Fruit fly (Drosophila melanogaster) whole organism, prepupa: ENCODE measurements around the gene brat.

Experiments used
- Blimp-1 ChIP-seq: fragments of 200-800 bp; sonication (Bioruptor generic); optimal IDR thresholded peaks from 3 replicates; lab custom pipeline; 2017; ENCODE audit warnings: missing biosample characterization, missing genetic modification characterization, mild to moderate bottlenecking, moderate library complexity, missing genetic modification reagents
- CG10631 ChIP-seq: fragments of 200-800 bp; sonication (Bioruptor generic); optimal IDR thresholded peaks from 2 replicates; lab custom pipeline; 2016; ENCODE audit warnings: missing biosample characterization, missing genetic modification characterization
- CG10669 ChIP-seq: fragments of 200-800 bp; sonication (Bioruptor generic); optimal IDR thresholded peaks from 3 replicates; lab custom pipeline; 2018; ENCODE audit warnings: missing biosample characterization, mild to moderate bottlenecking, missing genetic modification characterization, moderate library complexity
- CG11902 ChIP-seq: fragments of 200-800 bp; sonication (Bioruptor generic); optimal IDR thresholded peaks from 3 replicates; lab custom pipeline; 2016; ENCODE audit warnings: missing biosample characterization, missing genetic modification characterization
- CG1621 ChIP-seq: fragments of 200-800 bp; sonication (Bioruptor generic); optimal IDR thresholded peaks from 3 replicates; lab custom pipeline; 2018; ENCODE audit warnings: missing biosample characterization, mild to moderate bottlenecking, missing genetic modification characterization
- CG3032 ChIP-seq: fragments of 200-800 bp; optimal IDR thresholded peaks from 2 replicates; lab custom pipeline; 2019; ENCODE audit warnings: missing biosample characterization, mild to moderate bottlenecking, missing genetic modification characterization, moderate library complexity
- CG31627 ChIP-seq: fragments of 200-800 bp; sonication (Bioruptor generic); optimal IDR thresholded peaks from 3 replicates; lab custom pipeline; 2016; ENCODE audit warnings: missing biosample characterization, missing genetic modification characterization
- CG34406 ChIP-seq: fragments of 200-800 bp; sonication (Bioruptor generic); optimal IDR thresholded peaks from 3 replicates; lab custom pipeline; 2016; ENCODE audit warnings: missing biosample characterization, missing genetic modification characterization
- CG3919 ChIP-seq: fragments of 200-800 bp; sonication (Bioruptor generic); optimal IDR thresholded peaks from 3 replicates; lab custom pipeline; 2016; ENCODE audit warnings: missing biosample characterization, missing genetic modification characterization
- CG4318 ChIP-seq: fragments of 200-800 bp; sonication (Bioruptor generic); optimal IDR thresholded peaks from 3 replicates; lab custom pipeline; 2017; ENCODE audit warnings: missing biosample characterization, mild to moderate bottlenecking, missing genetic modification characterization
- CG6276 ChIP-seq: fragments of 200-800 bp; sonication (Bioruptor generic); optimal IDR thresholded peaks from 2 replicates; lab custom pipeline; 2017; ENCODE audit warnings: missing biosample characterization, mild to moderate bottlenecking, missing genetic modification characterization
- CG6792 ChIP-seq: fragments of 200-800 bp; sonication (Bioruptor generic); optimal IDR thresholded peaks from 3 replicates; lab custom pipeline; 2016; ENCODE audit warnings: missing biosample characterization, missing genetic modification characterization
- CG6808 ChIP-seq: fragments of 200-800 bp; sonication (Bioruptor generic); optimal IDR thresholded peaks from 3 replicates; lab custom pipeline; 2017; ENCODE audit warnings: missing biosample characterization, missing genetic modification characterization, mild to moderate bottlenecking, moderate library complexity, missing genetic modification reagents
- CG6854 ChIP-seq: fragments of 200-800 bp; sonication (Bioruptor generic); optimal IDR thresholded peaks from 2 replicates; lab custom pipeline; 2017; ENCODE audit warnings: missing biosample characterization, mild to moderate bottlenecking, missing genetic modification characterization
- CG8119 ChIP-seq: fragments of 200-800 bp; sonication (Bioruptor generic); IDR thresholded peaks from 3 replicates; pipeline ENCODE4 v1.3.6; 2022; ENCODE audit warnings: missing biosample characterization, missing genetic modification characterization
- CG8319 ChIP-seq: fragments of 200-800 bp; sonication (Bioruptor generic); optimal IDR thresholded peaks from 3 replicates; lab custom pipeline; 2016; ENCODE audit warnings: missing biosample characterization, missing genetic modification characterization
- CG8632 ChIP-seq: fragments of 200-800 bp; sonication (Bioruptor generic); optimal IDR thresholded peaks from 3 replicates; lab custom pipeline; 2016; ENCODE audit warnings: missing biosample characterization, missing genetic modification characterization
- CG9139 ChIP-seq: fragments of 200-800 bp; sonication (Bioruptor generic); optimal IDR thresholded peaks from 3 replicates; lab custom pipeline; 2017; ENCODE audit warnings: missing biosample characterization, mild to moderate bottlenecking, missing genetic modification characterization
- Eip75B ChIP-seq: fragments of 200-800 bp; sonication (Bioruptor generic); optimal IDR thresholded peaks from 3 replicates; lab custom pipeline; 2016; ENCODE audit warnings: missing biosample characterization, missing genetic modification characterization
- Eip78C ChIP-seq: fragments of 200-800 bp; sonication (Bioruptor generic); peaks from one replicate; lab custom pipeline; 2016; ENCODE audit warnings: missing biosample characterization, missing genetic modification characterization
- Eip93F ChIP-seq: fragments of 200-800 bp; sonication (Bioruptor generic); optimal IDR thresholded peaks from 2 replicates; lab custom pipeline; 2016; ENCODE audit warnings: missing biosample characterization, mild to moderate bottlenecking, missing genetic modification characterization
- Ets96B ChIP-seq: fragments of 200-800 bp; optimal IDR thresholded peaks from 2 replicates; lab custom pipeline; 2019; ENCODE audit warnings: missing biosample characterization, mild to moderate bottlenecking, missing genetic modification characterization, moderate library complexity
- Gug ChIP-seq: fragments of 200-800 bp; sonication (Bioruptor generic); IDR thresholded peaks from 2 replicates; pipeline ENCODE4 v1.3.6; 2022; ENCODE audit warnings: missing biosample characterization, missing genetic modification characterization
- Hr38 ChIP-seq: sonication (Bioruptor generic); optimal IDR thresholded peaks from 2 replicates; lab custom pipeline; 2016; ENCODE audit warnings: missing biosample characterization, missing genetic modification characterization
- Hr39 ChIP-seq: fragments of 200-800 bp; sonication (Bioruptor generic); optimal IDR thresholded peaks from 2 replicates; lab custom pipeline; 2016; ENCODE audit warnings: missing biosample characterization, missing genetic modification characterization
- Hr4 ChIP-seq: fragments of 200-800 bp; sonication (Bioruptor generic); optimal IDR thresholded peaks from 3 replicates; lab custom pipeline; 2016; ENCODE audit warnings: missing biosample characterization, missing genetic modification characterization
- Lpt ChIP-seq: fragments of 200-800 bp; sonication (Bioruptor generic); optimal IDR thresholded peaks from 3 replicates; lab custom pipeline; 2016; ENCODE audit warnings: missing biosample characterization, missing genetic modification characterization
- OdsH ChIP-seq: fragments of 200-800 bp; sonication (Bioruptor generic); optimal IDR thresholded peaks from 3 replicates; lab custom pipeline; 2016; ENCODE audit warnings: missing biosample characterization, missing genetic modification characterization
- Smox ChIP-seq: fragments of 200-800 bp; sonication (Bioruptor generic); optimal IDR thresholded peaks from 3 replicates; lab custom pipeline; 2016; ENCODE audit warnings: missing biosample characterization, missing genetic modification characterization
- Sox14 ChIP-seq: fragments of 200-800 bp; sonication (Bioruptor generic); optimal IDR thresholded peaks from 3 replicates; lab custom pipeline; 2016; ENCODE audit warnings: missing biosample characterization, missing genetic modification characterization
- Sox15 ChIP-seq: fragments of 200-800 bp; sonication (Bioruptor generic); optimal IDR thresholded peaks from 3 replicates; lab custom pipeline; 2016; ENCODE audit warnings: missing biosample characterization, missing genetic modification characterization
- achi ChIP-seq: fragments of 200-800 bp; sonication (Bioruptor generic); optimal IDR thresholded peaks from 3 replicates; lab custom pipeline; 2016; ENCODE audit warnings: missing biosample characterization, missing genetic modification characterization
- acj6 ChIP-seq: fragments of 200-800 bp; sonication (Bioruptor generic); optimal IDR thresholded peaks from 3 replicates; lab custom pipeline; 2016; ENCODE audit warnings: missing biosample characterization, missing genetic modification characterization
- cyc ChIP-seq: fragments of 200-800 bp; sonication (Bioruptor generic); optimal IDR thresholded peaks from 3 replicates; lab custom pipeline; 2016; ENCODE audit warnings: missing biosample characterization, missing genetic modification characterization
- dac ChIP-seq: fragments of 200-800 bp; sonication (Bioruptor generic); optimal IDR thresholded peaks from 2 replicates; lab custom pipeline; 2017; ENCODE audit warnings: missing biosample characterization, mild to moderate bottlenecking, missing genetic modification characterization
- eg ChIP-seq: fragments of 200-800 bp; sonication (Bioruptor generic); IDR thresholded peaks from 3 replicates; pipeline ENCODE4 v1.3.6; 2022; ENCODE audit warnings: missing biosample characterization, missing genetic modification characterization
- esn ChIP-seq: fragments of 200-800 bp; sonication (Bioruptor generic); optimal IDR thresholded peaks from 2 replicates; lab custom pipeline; 2016; ENCODE audit warnings: missing biosample characterization, mild to moderate bottlenecking, missing genetic modification characterization, moderate library complexity
- fd59A ChIP-seq: fragments of 200-800 bp; sonication (Bioruptor generic); optimal IDR thresholded peaks from 2 replicates; lab custom pipeline; 2017; ENCODE audit warnings: missing biosample characterization, mild to moderate bottlenecking, missing genetic modification characterization, missing genetic modification reagents
- fkh ChIP-seq: fragments of 200-800 bp; sonication (Bioruptor generic); optimal IDR thresholded peaks from 3 replicates; lab custom pipeline; 2017; ENCODE audit warnings: missing biosample characterization, mild to moderate bottlenecking, missing genetic modification characterization, moderate library complexity
- lz ChIP-seq: fragments of 200-800 bp; sonication (Bioruptor generic); optimal IDR thresholded peaks from 3 replicates; lab custom pipeline; 2016; ENCODE audit warnings: missing biosample characterization, missing genetic modification characterization
- net ChIP-seq: fragments of 200-800 bp; sonication (Bioruptor generic); optimal IDR thresholded peaks from 3 replicates; lab custom pipeline; 2016; ENCODE audit warnings: missing biosample characterization, missing genetic modification characterization
- pdm3 ChIP-seq: fragments of 200-800 bp; sonication (Bioruptor generic); optimal IDR thresholded peaks from 3 replicates; lab custom pipeline; 2016; ENCODE audit warnings: missing biosample characterization, missing genetic modification characterization
- salr ChIP-seq, 2 experiments: fragments of 200-800 bp; sonication (Bioruptor generic); optimal IDR thresholded peaks; 3 replicates each; lab custom pipeline; 2016 to 2018; ENCODE audit warnings: missing biosample characterization in 2 of 2, missing genetic modification characterization in 2 of 2, mild to moderate bottlenecking in 1 of 2
- spab ChIP-seq: fragments of 200-800 bp; sonication (Bioruptor generic); optimal IDR thresholded peaks from 2 replicates; lab custom pipeline; 2017; ENCODE audit warnings: missing biosample characterization, mild to moderate bottlenecking, missing genetic modification characterization, missing genetic modification reagents
- ss ChIP-seq, 2 experiments: fragments of 200-800 bp; sonication (Bioruptor generic); optimal IDR thresholded peaks; 2 replicates in 1 of 2; 3 replicates in 1 of 2; lab custom pipeline; 2017 to 2018; ENCODE audit warnings: mild to moderate bottlenecking in 2 of 2, missing biosample characterization in 2 of 2, missing genetic modification characterization in 2 of 2, moderate library complexity in 1 of 2
- topi ChIP-seq: fragments of 200-800 bp; sonication (Bioruptor generic); optimal IDR thresholded peaks from 3 replicates; lab custom pipeline; 2016; ENCODE audit warnings: missing biosample characterization, missing genetic modification characterization
- vri ChIP-seq: fragments of 200-800 bp; sonication (Bioruptor generic); optimal IDR thresholded peaks from 3 replicates; lab custom pipeline; 2016; ENCODE audit warnings: missing biosample characterization, mild to moderate bottlenecking, missing genetic modification characterization

The brat gene

dm6 chr2L:19200211-19200610, 66.6 kb downstream of the brat start (continued):
- peak; percentile 27 for TF ChIP-seq lz (GFP tag; lab: Kevin White, UChicago)
- peak; percentile 44 for TF ChIP-seq CG3032 (tag; lab: Kevin White, UChicago)
- TF ChIP-seq Hr38 (GFP tag; lab: Kevin White, UChicago): no peak
- peak; percentile 24 for TF ChIP-seq Sox15 (GFP tag; lab: Kevin White, UChicago)
- TF ChIP-seq CG8319: peak; percentile 17
- TF ChIP-seq acj6: peak; percentile 40
- TF ChIP-seq Blimp-1: no peak
- no peak for TF ChIP-seq eg (GFP tag; lab: Robert Waterston, UW)
- no peak for TF ChIP-seq dac (GFP tag; lab: Kevin White, UChicago)
- TF ChIP-seq ss (GFP tag; optimal IDR thresholded peaks at IDR 0.05; lab: Kevin White, UChicago): peak; percentile 15 to 25
- TF ChIP-seq Smox (GFP tag; lab: Kevin White, UChicago): peak; percentile 39
- TF ChIP-seq CG6276 (GFP tag; lab: Kevin White, UChicago): no peak
- TF ChIP-seq CG10669 (GFP tag; lab: Kevin White, UChicago): peak; percentile 55
- TF ChIP-seq CG34406 (GFP tag; lab: Kevin White, UChicago): peak; percentile 28
- TF ChIP-seq Lpt (GFP tag; lab: Kevin White, UChicago): no peak
- TF ChIP-seq CG10631 (GFP tag; lab: Kevin White, UChicago): peak; percentile 49
- TF ChIP-seq salr (GFP tag; optimal IDR thresholded peaks at IDR 0.05; lab: Kevin White, UChicago): no peak
- peak; percentile 27 for TF ChIP-seq CG6808 (GFP tag; lab: Kevin White, UChicago)
- TF ChIP-seq spab (GFP tag; lab: Kevin White, UChicago): peak; percentile 45
- TF ChIP-seq Gug (GFP tag; lab: Robert Waterston, UW): no peak
- peak; percentile 43 for TF ChIP-seq cyc (GFP tag; lab: Kevin White, UChicago)
- no peak for TF ChIP-seq CG6854
- peak; percentile 56 for TF ChIP-seq pdm3 (GFP tag; lab: Kevin White, UChicago)
- no peak for TF ChIP-seq CG4318 (GFP tag; lab: Kevin White, UChicago)
- peak; percentile 53 for TF ChIP-seq esn
- TF ChIP-seq Eip78C (GFP tag; lab: Kevin White, UChicago): peak; percentile 72
- peak; percentile 53 for TF ChIP-seq Hr39
- TF ChIP-seq, all 60 proteins: peak for 40

- TF ChIP-seq OdsH (GFP tag; lab: Kevin White, UChicago): peak; percentile 69
- peak; percentile 65 for TF ChIP-seq Gug (GFP tag; lab: Robert Waterston, UW)
- peak; percentile 65 for TF ChIP-seq Ets96B
- TF ChIP-seq Sox14 (GFP tag; lab: Kevin White, UChicago): peak; percentile 68
- peak; percentile 72 for TF ChIP-seq CG8119 (GFP tag; lab: Robert Waterston, UW)
- peak; percentile 54 for TF ChIP-seq Eip75B (GFP tag; lab: Kevin White, UChicago)
- peak in 1 of 2 experiments; percentile 2 for TF ChIP-seq ss (GFP tag; optimal IDR thresholded peaks at IDR 0.05; lab: Kevin White, UChicago)
- TF ChIP-seq topi (GFP tag; lab: Kevin White, UChicago): peak; percentile 58
- TF ChIP-seq fkh: no peak
- TF ChIP-seq fd59A (GFP tag; lab: Kevin White, UChicago): peak; percentile 48
- peak; percentile 22 for TF ChIP-seq Lpt (GFP tag; lab: Kevin White, UChicago)
- TF ChIP-seq CG8319: peak; percentile 15
- TF ChIP-seq CG6808 (GFP tag; lab: Kevin White, UChicago): peak; percentile 60
- TF ChIP-seq Hr4: peak; percentile 65
- no peak for TF ChIP-seq CG9139 (GFP tag; lab: Kevin White, UChicago)
- peak; percentile 72 for TF ChIP-seq achi (GFP tag; lab: Kevin White, UChicago)
- TF ChIP-seq CG6792: peak; percentile 52
- TF ChIP-seq CG3032 (tag; lab: Kevin White, UChicago): peak; percentile 62
- peak; percentile 61 for TF ChIP-seq cyc (GFP tag; lab: Kevin White, UChicago)
- TF ChIP-seq CG4318 (GFP tag; lab: Kevin White, UChicago): peak; percentile 23
- TF ChIP-seq CG31627 (GFP tag; lab: Kevin White, UChicago): peak; percentile 46
- peak; percentile 46 for TF ChIP-seq vri
- TF ChIP-seq CG8632 (GFP tag; lab: Kevin White, UChicago): peak; percentile 38
- peak; percentile 49 for TF ChIP-seq CG10669 (GFP tag; lab: Kevin White, UChicago)
- no peak for TF ChIP-seq dac (GFP tag; lab: Kevin White, UChicago)
- no peak for TF ChIP-seq CG6854
- TF ChIP-seq Eip93F: no peak
- peak; percentile 62 for TF ChIP-seq net
- TF ChIP-seq spab (GFP tag; lab: Kevin White, UChicago): peak; percentile 51
- peak; percentile 41 for TF ChIP-seq CG34406 (GFP tag; lab: Kevin White, UChicago)
- peak; percentile 64 for TF ChIP-seq lz (GFP tag; lab: Kevin White, UChicago)
- peak; percentile 18 for TF ChIP-seq CG1621 (tag; lab: Kevin White, UChicago)
- peak; percentile 68 for TF ChIP-seq acj6
- no peak for TF ChIP-seq CG11902
- peak; percentile 48 for TF ChIP-seq pdm3 (GFP tag; lab: Kevin White, UChicago)
- peak; percentile 90 for TF ChIP-seq Eip78C (GFP tag; lab: Kevin White, UChicago)
- TF ChIP-seq CG3919: peak; percentile 81
Measured at dm6 chr2L:19201841-19202240, 68.2 kb downstream of the brat start.
